Worm (Caenorhabditis elegans): Measurements from ENCODE around the gene F54H12.10.
"Not testable (repeated sequence)": the region's sequence is repeated elsewhere in the genome, so short reads cannot be mapped to it uniquely, and the experiment has no call there.

Gene F54H12.10

DNA sequence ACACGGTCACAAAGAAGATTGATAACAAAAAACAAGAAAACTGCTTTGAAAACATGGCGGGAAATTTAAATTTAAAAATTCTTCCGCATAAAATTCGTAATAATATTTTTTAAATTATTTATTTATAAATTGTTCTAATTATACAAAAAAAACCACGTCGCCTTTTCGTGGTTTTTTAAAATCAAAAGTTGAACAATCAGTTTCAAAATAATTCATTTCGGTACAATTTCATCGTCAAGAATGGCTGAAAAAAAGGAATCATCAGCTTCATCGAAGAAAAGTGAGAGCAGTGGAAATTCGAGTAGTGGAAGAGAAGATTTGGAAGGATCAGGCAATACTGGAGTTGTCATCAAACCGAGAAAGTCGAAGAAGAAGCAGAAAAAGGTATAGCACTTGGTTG is 10.3 kb upstream of the F54H12.10 start, which contains the start of the genes F54H12.8 and F54H12.7:
Gene F54H12.8, minus strand, starts transcription at position 101 of the 400 bp plus-strand sequence.
Gene F54H12.7, plus strand, starts transcription at position 229 of the 400 bp plus-strand sequence.
- no peak for TF ChIP-seq F52B5.7 (tag; optimal IDR thresholded peaks at IDR 0.05)
- TF ChIP-seq die-1 (tag; optimal IDR thresholded peaks at IDR 0.05), result no peak
- no peak for TF ChIP-seq fkh-3 (tag; optimal IDR thresholded peaks at IDR 0.05)
- TF ChIP-seq mcd-1 (GFP tag; IDR thresholded peaks at IDR 0.05), result no peak
- no peak for TF ChIP-seq egrh-3 (GFP tag; IDR thresholded peaks at IDR 0.05)

- peak; percentile 57 for TF ChIP-seq hmg-1.2 (GFP tag; IDR thresholded peaks at IDR 0.05)
- TF ChIP-seq ztf-18 (tag; optimal IDR thresholded peaks at IDR 0.05), result peak; percentile 31
- TF ChIP-seq B0261.1 (tag; optimal IDR thresholded peaks at IDR 0.05), result peak; percentile 38
- TF ChIP-seq rpc-1 (optimal IDR thresholded peaks at IDR 0.05), result peak; percentile 23
- TF ChIP-seq rpc-1 (tag; optimal IDR thresholded peaks at IDR 0.05), result peak; percentile 66
- TF ChIP-seq tbp1 (GFP tag; optimal IDR thresholded peaks at IDR 0.05), result peak; percentile 14
- peak; percentile 46; the same call in 1 of the 2 replicates for TF ChIP-seq madf-6 (GFP tag; IDR thresholded peaks at IDR 0.05)
- TF ChIP-seq lin-26 (GFP tag; IDR thresholded peaks at IDR 0.05), result peak; percentile 44; the same call in 1 of the 2 replicates
Measured at ce11 chrIII:7965946-7966692, 7.3 kb upstream of the F54H12.10 start.

DNA sequence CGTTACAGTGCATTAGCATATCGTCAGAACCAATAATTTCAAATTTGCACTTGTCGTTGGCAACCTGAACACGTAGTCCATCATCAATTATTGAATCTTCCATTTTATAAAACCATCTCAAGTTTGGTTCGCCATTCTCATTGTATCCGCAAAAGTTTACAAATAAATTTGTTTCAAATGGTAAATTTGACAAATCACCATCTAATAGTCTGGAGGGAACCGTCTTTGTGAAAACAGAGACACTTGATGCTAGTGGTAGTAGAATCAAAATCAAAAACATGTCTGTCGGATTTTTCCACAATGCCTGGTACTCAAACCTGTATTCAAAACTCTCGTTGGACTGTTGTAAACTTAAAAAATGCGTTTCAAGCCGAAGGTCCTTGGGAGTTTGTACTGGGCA is 5.5 kb upstream of the F54H12.10 start, which contains the start of gene F54H12.2:
Gene F54H12.2, plus strand, starts transcription at position 301 of the 400 bp plus-strand sequence.
- not testable (repeated sequence) for TF ChIP-seq pbrm-1 (GFP tag; IDR thresholded peaks at IDR 0.05); zfh-2 (GFP tag; conservative IDR thresholded peaks at IDR 0.05); xnd-1 (tag; optimal IDR thresholded peaks at IDR 0.05)

ce11 chrIII:7962641-7963040 is 3.9 kb upstream of the F54H12.10 start, which contains the start of gene F54H12.4:
F54H12.4 (minus strand) TSS chrIII:7962741.
- TF ChIP-seq Y67H2A.10 (GFP tag; conservative IDR thresholded peaks at IDR 0.05); B0336.3 (GFP tag; IDR thresholded peaks at IDR 0.05); ceh-27 (GFP tag; optimal IDR thresholded peaks at IDR 0.05): not testable (repeated sequence)

DNA sequence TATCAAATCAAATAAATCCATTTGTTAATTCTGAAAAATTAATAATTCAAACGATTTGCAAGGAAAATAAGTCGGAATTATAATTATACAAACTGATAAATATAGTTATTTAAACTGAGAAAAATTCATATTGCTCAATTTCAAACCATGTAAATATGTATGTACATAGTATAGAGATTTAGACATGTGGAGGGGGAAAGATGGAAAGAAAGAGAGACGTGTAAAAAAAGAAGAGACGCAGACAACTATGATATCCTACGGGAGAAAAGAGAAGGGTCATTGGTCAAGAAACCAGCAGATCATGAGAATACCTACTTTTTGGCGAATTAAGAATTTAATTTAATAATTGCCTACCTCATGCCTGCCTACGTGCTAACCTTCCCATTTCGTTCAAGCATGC is 687 bp downstream of the F54H12.10 start, which contains the start of gene C29E4.11:
Gene C29E4.11, minus strand, starts transcription at position 30 of the 400 bp plus-strand sequence.
- TF ChIP-seq tbp1 (GFP tag; optimal IDR thresholded peaks at IDR 0.05) (no peak), rpc-1 (optimal IDR thresholded peaks at IDR 0.05) (no peak), rpc-1 (tag; optimal IDR thresholded peaks at IDR 0.05) (no peak), hmg-1.2 (GFP tag; IDR thresholded peaks at IDR 0.05) (peak; percentile 85), egrh-3 (GFP tag; IDR thresholded peaks at IDR 0.05) (no peak)

DNA sequence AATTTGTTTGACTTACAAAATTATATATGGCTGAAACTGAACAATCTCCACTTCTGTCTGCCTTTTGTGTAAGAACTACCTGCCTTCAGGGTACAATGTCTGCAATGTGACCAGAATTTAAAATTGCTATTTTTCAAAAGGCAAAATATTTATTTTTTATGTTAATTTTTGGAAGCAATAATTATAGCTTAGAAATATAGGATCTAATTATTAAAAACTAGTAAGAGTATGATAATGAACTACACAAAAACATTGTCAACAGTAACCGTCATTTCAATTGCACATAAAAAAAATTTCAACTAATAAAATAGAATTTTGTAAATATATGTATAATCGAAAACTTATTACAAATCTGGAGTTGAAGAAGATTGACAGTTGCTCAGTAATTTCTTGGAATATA is 1.8 kb downstream of the F54H12.10 start, which contains the start of gene C29E4.9:
Gene C29E4.9, minus strand, starts transcription at position 101 of the 400 bp plus-strand sequence.
- TF ChIP-seq rcor-1 (GFP tag; IDR thresholded peaks at IDR 0.05) (no peak), snpc-3.4 (tag; optimal IDR thresholded peaks at IDR 0.05) (no peak), Y79H2A.3 (GFP tag; conservative IDR thresholded peaks at IDR 0.05) (no peak), mel-28 (tag; optimal IDR thresholded peaks at IDR 0.05; ENCODE audit: borderline replicate concordance) (no peak), C06A6.2 (GFP tag; conservative IDR thresholded peaks at IDR 0.05) (no peak), T07F8.4 (tag; optimal IDR thresholded peaks at IDR 0.05) (no peak)

- TF ChIP-seq madf-8 (GFP tag; conservative IDR thresholded peaks at IDR 0.05) (0 out of 2 replicates have a peak, but pooled peaks have one; percentile 9), aptf-3 (GFP tag; IDR thresholded peaks at IDR 0.05) (peak; percentile 84; the same call in 1 of the 2 replicates), madf-3 (GFP tag; IDR thresholded peaks at IDR 0.05) (peak; percentile 54; the same call in 1 of the 2 replicates), hsf-1 (GFP tag; IDR thresholded peaks at IDR 0.05) (peak; percentile 75), lin-26 (GFP tag; IDR thresholded peaks at IDR 0.05) (peak; percentile 86), ekl-4 (GFP tag; IDR thresholded peaks at IDR 0.05) (peak; percentile 62; the same call in 1 of the 2 replicates), egl-44 (GFP tag; IDR thresholded peaks at IDR 0.05) (peak; percentile 91), madf-6 (GFP tag; IDR thresholded peaks at IDR 0.05) (peak; percentile 71), F33H1.4 (GFP tag; IDR thresholded peaks at IDR 0.05) (peak; percentile 63), ztf-25 (GFP tag; IDR thresholded peaks at IDR 0.05) (0 out of 2 replicates have a peak, but pooled peaks have one; percentile 42), aptf-2 (GFP tag; conservative IDR thresholded peaks at IDR 0.05) (0 out of 2 replicates have a peak, but pooled peaks have one; percentile 26), Y56A3A.18 (GFP tag; IDR thresholded peaks at IDR 0.05) (peak; percentile 54; the same call in 1 of the 2 replicates), rcor-1 (GFP tag; IDR thresholded peaks at IDR 0.05) (peak; percentile 58)
Measured at ce11 chrIII:7953688-7954313, 5.0 kb downstream of the F54H12.10 start.
